Fruit fly (Drosophila melanogaster) whole organism, embryonic: ENCODE results near the gene FucTD.

Source experiments
- CG10654 ChIP-seq: fragments of 200-800 bp; sonication (Bioruptor generic); optimal IDR thresholded peaks from 2 replicates; lab custom pipeline; 2016; ENCODE audit warnings: missing biosample characterization, missing genetic modification characterization
- CG11456 ChIP-seq: fragments of 200-800 bp; sonication (Bioruptor generic); IDR thresholded peaks from 3 replicates; pipeline ENCODE4 v1.3.6; 2022; ENCODE audit warnings: missing biosample characterization, missing genetic modification characterization
- CG11560 ChIP-seq: fragments of 200-800 bp; sonication (Bioruptor generic); IDR thresholded peaks from 3 replicates; pipeline ENCODE4 v1.3.6; 2022; ENCODE audit warnings: missing biosample characterization, missing genetic modification characterization
- CG12659 ChIP-seq: fragments of 200-800 bp; sonication (Bioruptor generic); optimal IDR thresholded peaks from 3 replicates; lab custom pipeline; 2017; ENCODE audit warnings: mild to moderate bottlenecking, missing biosample characterization, missing genetic modification reagents, missing genetic modification characterization
- CG12942 ChIP-seq: fragments of 200-800 bp; sonication (Bioruptor generic); optimal IDR thresholded peaks from 3 replicates; lab custom pipeline; 2016; ENCODE audit warnings: missing biosample characterization, missing genetic modification characterization
- CG17359 ChIP-seq: fragments of 200-800 bp; sonication (Bioruptor generic); optimal IDR thresholded peaks from 3 replicates; lab custom pipeline; 2018; ENCODE audit warnings: missing biosample characterization, mild to moderate bottlenecking, missing genetic modification characterization, moderate library complexity
- CG17612 ChIP-seq: fragments of 200-800 bp; sonication (Bioruptor generic); IDR thresholded peaks from 2 replicates; pipeline ENCODE4 v1.3.6; 2022; ENCODE audit warnings: missing biosample characterization, missing genetic modification characterization
- CG18262 ChIP-seq: fragments of 200-800 bp; optimal IDR thresholded peaks from 3 replicates; lab custom pipeline; 2019; ENCODE audit warnings: missing biosample characterization, mild to moderate bottlenecking, missing genetic modification characterization, moderate library complexity
- CG2202 ChIP-seq: fragments of 200-800 bp; sonication (Bioruptor generic); optimal IDR thresholded peaks from 2 replicates; lab custom pipeline; 2018; ENCODE audit warnings: missing biosample characterization, mild to moderate bottlenecking, missing genetic modification characterization
- CG2875 ChIP-seq: fragments of 200-800 bp; sonication (Bioruptor generic); optimal IDR thresholded peaks from 2 replicates; lab custom pipeline; 2017; ENCODE audit warnings: missing biosample characterization, mild to moderate bottlenecking, missing genetic modification characterization, missing genetic modification reagents
- CG31441 ChIP-seq: fragments of 200-800 bp; sonication (Bioruptor generic); IDR thresholded peaks from 2 replicates; pipeline ENCODE4 v1.3.6; 2022; ENCODE audit warnings: missing biosample characterization, missing genetic modification characterization
- CG3163 ChIP-seq: fragments of 200-800 bp; sonication (Bioruptor generic); optimal IDR thresholded peaks from 3 replicates; lab custom pipeline; 2016; ENCODE audit warnings: missing biosample characterization, missing genetic modification characterization
- CG32532 ChIP-seq: fragments of 200-800 bp; sonication (Bioruptor generic); IDR thresholded peaks from 2 replicates; pipeline ENCODE4 v1.3.6; 2022; ENCODE audit warnings: missing biosample characterization, missing genetic modification characterization
- CG3407 ChIP-seq: fragments of 200-800 bp; sonication (Bioruptor generic); optimal IDR thresholded peaks from 2 replicates; lab custom pipeline; 2018; ENCODE audit warnings: missing biosample characterization, mild to moderate bottlenecking, missing genetic modification characterization
- CG4282 ChIP-seq: fragments of 200-800 bp; sonication (Bioruptor generic); optimal IDR thresholded peaks from 2 replicates; lab custom pipeline; 2016; ENCODE audit warnings: missing biosample characterization, missing genetic modification characterization
- CG5180 ChIP-seq: fragments of 200-800 bp; sonication (Bioruptor generic); optimal IDR thresholded peaks from 3 replicates; lab custom pipeline; 2017; ENCODE audit warnings: missing biosample characterization, missing genetic modification characterization, mild to moderate bottlenecking, moderate library complexity, missing genetic modification reagents
- CG5245 ChIP-seq: fragments of 200-800 bp; sonication (Bioruptor generic); optimal IDR thresholded peaks from 3 replicates; lab custom pipeline; 2016; ENCODE audit warnings: missing biosample characterization, missing genetic modification characterization
- CG7372 ChIP-seq: fragments of 200-800 bp; sonication (Bioruptor generic); IDR thresholded peaks from 2 replicates; pipeline ENCODE4 v1.3.6; 2022; ENCODE audit warnings: missing biosample characterization, missing genetic modification characterization
- CG9727 ChIP-seq: fragments of 200-800 bp; sonication (Bioruptor generic); optimal IDR thresholded peaks from 3 replicates; lab custom pipeline; 2017; ENCODE audit warnings: missing biosample characterization, mild to moderate bottlenecking, missing genetic modification characterization
- CG9797 ChIP-seq: fragments of 200-800 bp; sonication (Bioruptor generic); optimal IDR thresholded peaks from 3 replicates; lab custom pipeline; 2018; ENCODE audit warnings: missing biosample characterization, mild to moderate bottlenecking, missing genetic modification characterization
- Camta ChIP-seq: fragments of 200-800 bp; sonication (Bioruptor generic); optimal IDR thresholded peaks from 2 replicates; lab custom pipeline; 2016; ENCODE audit warnings: missing biosample characterization, missing genetic modification characterization
- CoRest ChIP-seq: fragments of 200-800 bp; sonication (Bioruptor generic); optimal IDR thresholded peaks from 3 replicates; lab custom pipeline; 2018; ENCODE audit warnings: missing biosample characterization, mild to moderate bottlenecking, missing genetic modification characterization, moderate library complexity
- D19B ChIP-seq: fragments of 200-800 bp; sonication (Bioruptor generic); optimal IDR thresholded peaks from 2 replicates; lab custom pipeline; 2017; ENCODE audit warnings: missing biosample characterization, mild to moderate bottlenecking, missing genetic modification characterization
- Dll ChIP-seq: fragments of 200-800 bp; sonication (Bioruptor generic); IDR thresholded peaks from 4 replicates; pipeline ENCODE4 v1.3.6; 2022; ENCODE audit warnings: missing biosample characterization, missing genetic modification characterization; ENCODE audit not compliant: partially characterized antibody
- Doc2 ChIP-seq: fragments of 200-800 bp; sonication (Bioruptor generic); IDR thresholded peaks from 2 replicates; pipeline ENCODE4 v1.3.6; 2022; ENCODE audit warnings: missing biosample characterization, missing genetic modification characterization
- Fer2 ChIP-seq: fragments of 200-800 bp; sonication (Bioruptor generic); optimal IDR thresholded peaks from 2 replicates; lab custom pipeline; 2018; ENCODE audit warnings: missing biosample characterization, mild to moderate bottlenecking, missing genetic modification characterization, moderate library complexity
- Fer3 ChIP-seq: fragments of 200-800 bp; sonication (Bioruptor generic); optimal IDR thresholded peaks from 2 replicates; lab custom pipeline; 2018; ENCODE audit warnings: missing biosample characterization, mild to moderate bottlenecking, missing genetic modification characterization, moderate library complexity
- Hr51 ChIP-seq, 2 experiments: fragments of 200-800 bp; sonication (Bioruptor generic); optimal IDR thresholded peaks; 2 replicates in 1 of 2; 3 replicates in 1 of 2; lab custom pipeline; 2016 to 2018; ENCODE audit warnings: missing biosample characterization in 2 of 2, missing genetic modification characterization in 2 of 2, mild to moderate bottlenecking in 1 of 2, moderate library complexity in 1 of 2
- MESR4 ChIP-seq: fragments of 200-800 bp; sonication (Bioruptor generic); optimal IDR thresholded peaks from 2 replicates; lab custom pipeline; 2018; ENCODE audit warnings: missing biosample characterization, mild to moderate bottlenecking, missing genetic modification characterization, moderate library complexity
- Max ChIP-seq: fragments of 200-800 bp; sonication (Bioruptor generic); optimal IDR thresholded peaks from 2 replicates; lab custom pipeline; 2016; ENCODE audit warnings: missing biosample characterization, mild to moderate bottlenecking, missing genetic modification characterization
- Mrtf ChIP-seq: fragments of 200-800 bp; sonication (Bioruptor generic); IDR thresholded peaks from 3 replicates; pipeline ENCODE4 v1.3.6; 2022; ENCODE audit warnings: missing biosample characterization, missing genetic modification characterization
- Vsx1 ChIP-seq: fragments of 200-800 bp; sonication (Bioruptor generic); optimal IDR thresholded peaks from 2 replicates; lab custom pipeline; 2017; ENCODE audit warnings: missing biosample characterization, mild to moderate bottlenecking, missing genetic modification characterization, missing genetic modification reagents
- al ChIP-seq: fragments of 200-800 bp; sonication (Bioruptor generic); IDR thresholded peaks from 2 replicates; pipeline ENCODE4 v1.3.6; 2022; ENCODE audit warnings: missing biosample characterization, missing genetic modification characterization
- aop ChIP-seq: fragments of 200-800 bp; sonication (Bioruptor generic); IDR thresholded peaks from 2 replicates; pipeline ENCODE4 v1.3.6; 2022; ENCODE audit warnings: missing biosample characterization, missing genetic modification characterization
- ap ChIP-seq: fragments of 200-800 bp; sonication (Bioruptor generic); IDR thresholded peaks from 2 replicates; pipeline ENCODE4 v1.3.6; 2022; ENCODE audit warnings: missing biosample characterization, missing genetic modification characterization
- ara ChIP-seq: fragments of 200-800 bp; sonication (Bioruptor generic); IDR thresholded peaks from 2 replicates; pipeline ENCODE4 v1.3.6; 2022; ENCODE audit warnings: missing biosample characterization, missing genetic modification characterization
- ash1 ChIP-seq: fragments of 200-800 bp; sonication (Bioruptor generic); optimal IDR thresholded peaks from 2 replicates; lab custom pipeline; 2018; ENCODE audit warnings: missing biosample characterization, mild to moderate bottlenecking, missing genetic modification characterization
- ato ChIP-seq: fragments of 200-800 bp; sonication (Bioruptor generic); IDR thresholded peaks from 2 replicates; pipeline ENCODE4 v1.3.6; 2022; ENCODE audit warnings: missing biosample characterization, missing genetic modification characterization; ENCODE audit not compliant: partially characterized antibody
- disco-r ChIP-seq: fragments of 200-800 bp; sonication (Bioruptor generic); optimal IDR thresholded peaks from 2 replicates; lab custom pipeline; 2016; ENCODE audit warnings: missing biosample characterization, missing genetic modification characterization
- emc ChIP-seq: fragments of 200-800 bp; sonication (Bioruptor generic); optimal IDR thresholded peaks from 2 replicates; lab custom pipeline; 2016; ENCODE audit warnings: missing biosample characterization, missing genetic modification characterization
- grn ChIP-seq: fragments of 200-800 bp; sonication (Bioruptor generic); optimal IDR thresholded peaks from 3 replicates; lab custom pipeline; 2017; ENCODE audit warnings: missing biosample characterization, missing genetic modification characterization
- h ChIP-seq: fragments of >200 bp; optimal IDR thresholded peaks from 2 replicates; lab custom pipeline; 2017
- ken ChIP-seq: fragments of 200-800 bp; sonication (Bioruptor generic); IDR thresholded peaks from 3 replicates; pipeline ENCODE4 v1.3.6; 2022; ENCODE audit warnings: missing biosample characterization, missing genetic modification characterization
- pfk ChIP-seq: fragments of 200-800 bp; sonication (Bioruptor generic); optimal IDR thresholded peaks from 2 replicates; lab custom pipeline; 2018; ENCODE audit warnings: missing biosample characterization, mild to moderate bottlenecking, missing genetic modification characterization, moderate library complexity
- pros ChIP-seq: fragments of 200-800 bp; sonication (Bioruptor generic); optimal IDR thresholded peaks from 3 replicates; lab custom pipeline; 2019; ENCODE audit warnings: missing biosample characterization, mild to moderate bottlenecking, missing genetic modification characterization, moderate library complexity
- psq ChIP-seq: fragments of 200-800 bp; sonication (Bioruptor generic); optimal IDR thresholded peaks from 2 replicates; lab custom pipeline; 2017; ENCODE audit warnings: missing biosample characterization, missing genetic modification characterization
- repo ChIP-seq: fragments of 200-800 bp; sonication (Bioruptor generic); optimal IDR thresholded peaks from 2 replicates; lab custom pipeline; 2016; ENCODE audit warnings: missing biosample characterization, missing genetic modification characterization
- ro ChIP-seq: fragments of 200-800 bp; sonication (Bioruptor generic); IDR thresholded peaks from 2 replicates; pipeline ENCODE4 v1.3.6; 2022; ENCODE audit warnings: missing biosample characterization, missing genetic modification characterization
- row ChIP-seq: fragments of 200-800 bp; sonication (Bioruptor generic); IDR thresholded peaks from 3 replicates; pipeline ENCODE4 v1.3.6; 2022; ENCODE audit warnings: missing biosample characterization, missing genetic modification characterization
- ssp ChIP-seq: fragments of 200-800 bp; sonication (Bioruptor generic); IDR thresholded peaks from 2 replicates; pipeline ENCODE4 v1.3.6; 2022; ENCODE audit warnings: missing biosample characterization, missing genetic modification characterization

FucTD gene

dm6 chr3L:1376014-1376745 is 39.9 kb upstream of the FucTD start (continued):
- TF ChIP-seq Hr51 (GFP tag; optimal IDR thresholded peaks at IDR 0.05; lab: Kevin White, UChicago) (peak in 1 of 2 experiments; percentile 70), CG9727 (no peak), Fer3 (tag; lab: Kevin White, UChicago) (peak; percentile 1), CG10654 (GFP tag; lab: Kevin White, UChicago) (peak; percentile 6), CG4282 (no peak), grn (GFP tag; lab: Kevin White, UChicago) (peak; percentile 15), MESR4 (GFP tag; lab: Kevin White, UChicago) (no peak), CG5180 (GFP tag; lab: Kevin White, UChicago) (no peak), Vsx1 (GFP tag; lab: Kevin White, UChicago) (no peak), Camta (GFP tag; lab: Kevin White, UChicago) (peak; percentile 46), CG17612 (GFP tag; lab: Robert Waterston, UW) (no peak), emc (GFP tag; lab: Kevin White, UChicago) (no peak), CG11560 (tag; lab: Robert Waterston, UW) (0 out of 3 replicates have a peak, but pooled peaks have one; percentile 13), disco-r (GFP tag; lab: Kevin White, UChicago) (peak; percentile 2), ken (peak; percentile 65; the same call in 2 of the 3 replicates), CG2202 (tag; lab: Kevin White, UChicago) (no peak), al (GFP tag; lab: Robert Waterston, UW) (0 out of 2 replicates have a peak, but pooled peaks have one; percentile 6), CG17359 (peak; percentile 62), pros (GFP tag; lab: Kevin White, UChicago) (no peak), Doc2 (GFP tag; lab: Robert Waterston, UW) (no peak), row (peak; percentile 78), ro (GFP tag; lab: Robert Waterston, UW) (no peak), ara (GFP tag; lab: Robert Waterston, UW) (peak; percentile 69; the same call in 1 of the 2 replicates), Max (GFP tag; lab: Kevin White, UChicago) (no peak), ssp (GFP tag; lab: Robert Waterston, UW) (peak; percentile 43; the same call in 1 of the 2 replicates), D19B (no peak), CG5245 (GFP tag; lab: Kevin White, UChicago) (no peak), CG3407 (GFP tag; lab: Kevin White, UChicago) (peak; percentile 46), CG32532 (peak; percentile 20; the same call in 1 of the 2 replicates), psq (GFP tag; lab: Kevin White, UChicago) (no peak), CG7372 (0 out of 2 replicates have a peak, but pooled peaks have one; percentile 30), CG12942 (GFP tag; lab: Kevin White, UChicago) (no peak), ap (GFP tag; lab: Robert Waterston, UW) (0 out of 2 replicates have a peak, but pooled peaks have one; percentile 17), pfk (GFP tag; lab: Kevin White, UChicago) (no peak), h (no peak), CG31441 (GFP tag; lab: Robert Waterston, UW) (peak; percentile 74), CG9797 (GFP tag; lab: Kevin White, UChicago) (no peak), ash1 (GFP tag; lab: Kevin White, UChicago) (no peak), aop (no peak), Dll (GFP tag; lab: Robert Waterston, UW) (peak; percentile 88), CoRest (tag; lab: Kevin White, UChicago) (peak; percentile 39), repo (GFP tag; lab: Kevin White, UChicago) (peak; percentile 34), Mrtf (GFP tag; lab: Robert Waterston, UW) (peak; percentile 64; the same call in 1 of the 3 replicates), CG12659 (peak; percentile 31), CG11456 (GFP tag; lab: Robert Waterston, UW) (no peak), ato (GFP tag; lab: Robert Waterston, UW) (no peak), CG18262 (tag; lab: Kevin White, UChicago) (peak; percentile 64), Fer2 (tag; lab: Kevin White, UChicago) (no peak), CG3163 (GFP tag; lab: Kevin White, UChicago) (no peak), CG2875 (GFP tag; lab: Kevin White, UChicago) (peak; percentile 47)
